Worm (Caenorhabditis elegans): ENCODE data around the gene nhr-214.

nhr-214 gene

DNA sequence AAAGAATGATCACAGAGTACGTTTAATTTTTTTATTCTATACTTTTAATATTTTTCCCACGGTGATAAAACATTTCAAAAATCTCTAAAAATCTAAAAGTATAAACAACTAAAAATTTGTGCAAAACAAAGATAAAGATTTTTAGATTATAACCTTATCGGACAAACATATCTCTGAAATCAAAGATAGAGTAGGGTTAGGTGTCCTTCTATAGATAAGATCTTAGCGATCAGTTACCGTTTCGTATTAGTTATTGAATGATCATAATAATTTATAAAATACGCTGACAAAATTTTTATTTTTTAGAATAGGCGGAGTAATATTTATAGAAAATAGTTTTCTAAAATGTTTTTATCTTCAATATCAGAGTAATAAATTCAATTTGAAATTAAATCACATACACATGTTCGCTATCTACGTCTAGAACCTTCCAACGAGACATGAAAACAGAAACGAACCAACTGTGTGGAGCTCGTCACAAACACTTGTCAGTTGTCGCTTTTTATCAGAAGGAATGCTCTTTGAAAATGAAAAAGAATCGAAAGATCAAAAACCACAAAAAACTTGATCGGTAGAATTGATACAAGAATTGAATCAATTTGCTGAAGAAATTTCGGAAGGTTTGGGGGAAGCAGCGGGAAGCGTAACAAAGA lies 30.1 kb downstream of the nhr-214 start (continued):
- TF ChIP-seq egl-27 (tag; optimal IDR thresholded peaks at IDR 0.05) (no peak), snpc-4 (tag; optimal IDR thresholded peaks at IDR 0.05) (no peak), nhr-10 (tag; optimal IDR thresholded peaks at IDR 0.05) (no peak), mab-5 (tag; optimal IDR thresholded peaks at IDR 0.05) (no peak), mdl-1 (tag; optimal IDR thresholded peaks at IDR 0.05) (no peak), nhr-77 (tag; optimal IDR thresholded peaks at IDR 0.05) (no peak), lin-39 (tag; optimal IDR thresholded peaks at IDR 0.05) (no peak), Y55F3AM.14 (GFP tag; optimal IDR thresholded peaks at IDR 0.05) (no peak), nhr-21 (tag; optimal IDR thresholded peaks at IDR 0.05) (no peak), zag-1 (tag; optimal IDR thresholded peaks at IDR 0.05) (no peak)

DNA sequence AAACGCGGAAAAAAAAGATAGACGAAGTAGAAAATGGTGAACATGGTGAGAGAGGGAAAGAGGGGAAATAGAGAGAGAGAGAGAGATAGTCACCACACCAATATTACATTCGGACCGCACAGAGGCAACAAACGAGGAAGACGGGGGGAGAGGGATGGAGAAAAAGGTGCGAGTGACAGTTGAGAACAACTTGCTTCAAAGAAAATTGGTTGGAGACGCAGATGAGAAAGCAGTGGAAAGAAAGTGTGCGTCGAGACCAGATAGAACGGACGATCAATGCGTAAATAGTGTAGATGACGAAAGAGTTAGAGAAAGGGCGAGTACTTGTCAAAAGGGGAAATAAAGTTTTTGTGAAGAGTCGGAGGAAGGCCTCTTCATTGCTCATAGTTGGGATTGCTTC lies 31.5 kb downstream of the nhr-214 start:
- no peak for TF ChIP-seq unc-39 (tag; optimal IDR thresholded peaks at IDR 0.05)
- TF ChIP-seq nhr-10 (tag; optimal IDR thresholded peaks at IDR 0.05) = no peak
- TF ChIP-seq alr-1 (tag; optimal IDR thresholded peaks at IDR 0.05) = peak; percentile 12
- TF ChIP-seq mbf-1 (tag; optimal IDR thresholded peaks at IDR 0.05) = no peak
- TF ChIP-seq nhr-6 (tag; optimal IDR thresholded peaks at IDR 0.05) = peak; percentile 92
- TF ChIP-seq nhr-11 (tag; optimal IDR thresholded peaks at IDR 0.05) = no peak
- TF ChIP-seq ama-1 (optimal IDR thresholded peaks at IDR 0.05) = no peak
- TF ChIP-seq lin-11 (tag; optimal IDR thresholded peaks at IDR 0.05) = peak; percentile 65
- TF ChIP-seq sma-9 (GFP tag; optimal IDR thresholded peaks at IDR 0.05) = peak; percentile 91
- TF ChIP-seq sma-9 (tag; optimal IDR thresholded peaks at IDR 0.05) = no peak
- TF ChIP-seq ztf-11 (tag; optimal IDR thresholded peaks at IDR 0.05) = no peak
- TF ChIP-seq nhr-77 (tag; optimal IDR thresholded peaks at IDR 0.05) = no peak
- TF ChIP-seq nhr-129 (tag; optimal IDR thresholded peaks at IDR 0.05) = peak; percentile 95
- peak; percentile 34 for TF ChIP-seq ceh-16 (tag; optimal IDR thresholded peaks at IDR 0.05)
- no peak for TF ChIP-seq dmd-4 (tag; optimal IDR thresholded peaks at IDR 0.05)
- TF ChIP-seq unc-55 (GFP tag; optimal IDR thresholded peaks at IDR 0.05) = peak; percentile 91
- TF ChIP-seq elt-3 (tag; optimal IDR thresholded peaks at IDR 0.05) = no peak
- peak; percentile 68 for TF ChIP-seq zag-1 (tag; optimal IDR thresholded peaks at IDR 0.05)
- peak; percentile 18 for TF ChIP-seq gmeb-1 (tag; optimal IDR thresholded peaks at IDR 0.05)
- no peak for TF ChIP-seq nhr-12 (tag; optimal IDR thresholded peaks at IDR 0.05)
- no peak for TF ChIP-seq ztf-1 (GFP tag; conservative IDR thresholded peaks at IDR 0.05)
- TF ChIP-seq crh-2 (tag; optimal IDR thresholded peaks at IDR 0.05) = peak; percentile 88
- TF ChIP-seq unc-62 (GFP tag; optimal IDR thresholded peaks at IDR 0.05) = no peak
- peak; percentile 71 for TF ChIP-seq sma-3 (GFP tag; optimal IDR thresholded peaks at IDR 0.05)
- TF ChIP-seq nhr-21 (tag; optimal IDR thresholded peaks at IDR 0.05) = peak; percentile 70
- no peak for TF ChIP-seq ceh-82 (tag; optimal IDR thresholded peaks at IDR 0.05)
- peak; percentile 57 for TF ChIP-seq lin-13 (GFP tag; optimal IDR thresholded peaks at IDR 0.05)
- peak; percentile 39 to 78 for TF ChIP-seq lsy-2 (tag; optimal IDR thresholded peaks at IDR 0.05)
- peak; percentile 78 for TF ChIP-seq C34F6.9 (tag; optimal IDR thresholded peaks at IDR 0.05)
- peak; percentile 81 for TF ChIP-seq egl-27 (tag; optimal IDR thresholded peaks at IDR 0.05)
- TF ChIP-seq nhr-237 (tag; optimal IDR thresholded peaks at IDR 0.05) = peak; percentile 15
- no peak for TF ChIP-seq elt-1 (tag; optimal IDR thresholded peaks at IDR 0.05)
- TF ChIP-seq Y55F3AM.14 (GFP tag; optimal IDR thresholded peaks at IDR 0.05) = no peak
- TF ChIP-seq F13H6.1 (tag; optimal IDR thresholded peaks at IDR 0.05) = peak; percentile 91
- TF ChIP-seq mab-5 (tag; optimal IDR thresholded peaks at IDR 0.05) = peak; percentile 83
- TF ChIP-seq ztf-4 (tag; optimal IDR thresholded peaks at IDR 0.05) = peak; percentile 46
- TF ChIP-seq peb-1 (tag; optimal IDR thresholded peaks at IDR 0.05) = no peak
- no peak for TF ChIP-seq skn-1 (tag; optimal IDR thresholded peaks at IDR 0.05)
- TF ChIP-seq nhr-23 (tag; optimal IDR thresholded peaks at IDR 0.05) = no peak
- peak; percentile 51 to 62 for TF ChIP-seq mdl-1 (tag; optimal IDR thresholded peaks at IDR 0.05)
- no peak for TF ChIP-seq aly-2 (tag; optimal IDR thresholded peaks at IDR 0.05)
- peak; percentile 38 for TF ChIP-seq snpc-4 (tag; optimal IDR thresholded peaks at IDR 0.05)
- peak; percentile 87 for TF ChIP-seq fos-1 (tag; optimal IDR thresholded peaks at IDR 0.05)
- TF ChIP-seq nhr-25 (tag; optimal IDR thresholded peaks at IDR 0.05) = peak; percentile 81
- TF ChIP-seq blmp-1 (tag; optimal IDR thresholded peaks at IDR 0.05; ENCODE audit: insufficient read depth) = peak; percentile 79
- no peak for TF ChIP-seq R02D3.7 (tag; optimal IDR thresholded peaks at IDR 0.05)
- TF ChIP-seq ZK546.5 (tag; optimal IDR thresholded peaks at IDR 0.05) = no peak
- TF ChIP-seq lin-39 (tag; optimal IDR thresholded peaks at IDR 0.05) = no peak
- TF ChIP-seq sem-4 (tag; optimal IDR thresholded peaks at IDR 0.05) = peak; percentile 87
